Fruit fly (Drosophila melanogaster) Kc167 (cell line): ENCODE results near the gene CG5861.

Source experiments
- h ChIP-seq: fragments of >200 bp; optimal IDR thresholded peaks from 3 replicates; lab custom pipeline; 2018; ENCODE audit warnings: missing external identifiers
- ttk ChIP-seq: sonication (Bioruptor generic); optimal IDR thresholded peaks from 2 replicates; lab custom pipeline; 2017; ENCODE audit warnings: missing external identifiers

DNA sequence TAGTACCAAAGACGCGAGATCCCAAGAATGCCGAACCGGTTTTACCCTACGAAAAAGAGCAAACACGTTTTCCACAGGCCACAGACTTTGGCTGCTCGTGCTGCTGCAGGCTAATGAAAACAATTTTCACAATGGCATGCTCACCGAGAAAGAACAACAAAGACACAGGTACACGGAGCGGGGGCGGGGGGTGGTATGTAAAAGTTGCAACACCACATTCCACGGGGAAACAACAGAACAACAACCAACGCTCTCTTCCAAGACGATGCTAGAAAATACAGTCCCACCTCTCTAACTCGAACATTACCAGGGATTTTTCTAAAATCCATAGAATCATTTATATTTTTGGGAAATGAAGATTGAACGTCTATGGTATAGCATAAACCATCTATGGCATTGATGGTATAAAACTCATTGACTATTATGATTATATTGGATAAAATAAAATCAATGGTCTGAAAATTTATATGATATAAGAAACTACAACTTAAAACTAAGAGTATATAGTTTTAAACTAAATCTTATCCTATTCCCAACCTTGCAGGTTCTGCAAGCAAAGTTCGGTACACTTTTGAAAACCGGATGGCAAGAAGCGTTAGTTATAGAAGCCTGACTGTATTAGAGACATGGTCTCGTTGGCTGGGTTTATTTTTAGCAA, 25.6 kb downstream of the CG5861 start:
- TF ChIP-seq h (lab: Kevin White, UChicago) (no peak), ttk (lab: Kevin White, UChicago) (no peak)
